Fruit fly (Drosophila melanogaster): ENCODE measurements around the gene Trf2.

The Trf2 gene

dm6 chrX:8410349-8411240 is 1.5 kb downstream of the Trf2 start:
- TF ChIP-seq Myc (optimal IDR thresholded peaks at IDR 0.05) (peak; percentile 16), CG32264 (GFP tag; optimal IDR thresholded peaks at IDR 0.05) (peak; percentile 28), CrebA (GFP tag; optimal IDR thresholded peaks at IDR 0.05; ENCODE audit: borderline replicate concordance) (no peak), lola (GFP tag; optimal IDR thresholded peaks at IDR 0.05) (no peak), h (GFP tag; optimal IDR thresholded peaks at IDR 0.05) (peak; percentile 46), br (GFP tag; optimal IDR thresholded peaks at IDR 0.05) (peak; percentile 11), Dif (GFP tag; optimal IDR thresholded peaks at IDR 0.05; ENCODE audit: partially characterized antibody) (peak; percentile 90), sage (GFP tag; optimal IDR thresholded peaks at IDR 0.05) (peak; percentile 30), Hr83 (GFP tag; optimal IDR thresholded peaks at IDR 0.05; ENCODE audit: poor library complexity, severe bottlenecking) (peak; percentile 73), dl (GFP tag; optimal IDR thresholded peaks at IDR 0.05; ENCODE audit: insufficient read depth in 1 of 2, partially characterized antibody in 2 of 2) (peak; percentile 38 to 79)

- no peak for TF ChIP-seq usp (GFP tag; optimal IDR thresholded peaks at IDR 0.05)
- TF ChIP-seq HLH106 (tag; optimal IDR thresholded peaks at IDR 0.05), result no peak
- no peak for TF ChIP-seq Abd-B (GFP tag; optimal IDR thresholded peaks at IDR 0.05)
- TF ChIP-seq h (GFP tag; optimal IDR thresholded peaks at IDR 0.05), result peak; percentile 63
- no peak for TF ChIP-seq Hr83 (GFP tag; optimal IDR thresholded peaks at IDR 0.05; ENCODE audit: poor library complexity, severe bottlenecking)
- no peak for TF ChIP-seq Hr78 (GFP tag; optimal IDR thresholded peaks at IDR 0.05)
- TF ChIP-seq sv (GFP tag; optimal IDR thresholded peaks at IDR 0.05), result no peak
- peak; percentile 49 to 52 for TF ChIP-seq dl (GFP tag; optimal IDR thresholded peaks at IDR 0.05; ENCODE audit: insufficient read depth in 1 of 2, partially characterized antibody in 2 of 2)
- peak; percentile 15 for TF ChIP-seq ey (GFP tag; optimal IDR thresholded peaks at IDR 0.05)
- TF ChIP-seq Rel (GFP tag; optimal IDR thresholded peaks at IDR 0.05), result peak; percentile 86
- TF ChIP-seq Rel (tag; optimal IDR thresholded peaks at IDR 0.05), result peak; percentile 65
- peak; percentile 73 for TF ChIP-seq Vsx2 (GFP tag; optimal IDR thresholded peaks at IDR 0.05; ENCODE audit: partially characterized antibody)
- no peak for TF ChIP-seq pan (optimal IDR thresholded peaks at IDR 0.05)
- peak; percentile 66 for TF ChIP-seq CrebA (GFP tag; optimal IDR thresholded peaks at IDR 0.05; ENCODE audit: borderline replicate concordance)
- peak; percentile 61 for TF ChIP-seq Jra (GFP tag; optimal IDR thresholded peaks at IDR 0.05)
- no peak for TF ChIP-seq jim (GFP tag; optimal IDR thresholded peaks at IDR 0.05)
- no peak for TF ChIP-seq Myc (optimal IDR thresholded peaks at IDR 0.05)
- TF ChIP-seq woc (GFP tag; optimal IDR thresholded peaks at IDR 0.05), result no peak
- TF ChIP-seq OdsH (GFP tag; optimal IDR thresholded peaks at IDR 0.05), result peak; percentile 6
- peak; percentile 76 for TF ChIP-seq brk (GFP tag; optimal IDR thresholded peaks at IDR 0.05)
- peak; percentile 82 for TF ChIP-seq sage (GFP tag; optimal IDR thresholded peaks at IDR 0.05)
- TF ChIP-seq CG32264 (GFP tag; optimal IDR thresholded peaks at IDR 0.05), result peak; percentile 4
- no peak for TF ChIP-seq dsf (GFP tag; optimal IDR thresholded peaks at IDR 0.05; ENCODE audit: borderline replicate concordance)
- no peak for TF ChIP-seq lola (GFP tag; optimal IDR thresholded peaks at IDR 0.05)
- no peak for TF ChIP-seq dmrt93B (GFP tag; optimal IDR thresholded peaks at IDR 0.05)
- TF ChIP-seq CG9705 (GFP tag; optimal IDR thresholded peaks at IDR 0.05), result no peak
- TF ChIP-seq br (GFP tag; optimal IDR thresholded peaks at IDR 0.05), result peak; percentile 27
- no peak for TF ChIP-seq Dfd (GFP tag; optimal IDR thresholded peaks at IDR 0.05)
- peak; percentile 74 for TF ChIP-seq Sp1 (GFP tag; optimal IDR thresholded peaks at IDR 0.05)
- no peak for TF ChIP-seq N (GFP tag; optimal IDR thresholded peaks at IDR 0.05)
- no peak for TF ChIP-seq GATAd (GFP tag; optimal IDR thresholded peaks at IDR 0.05)
- TF ChIP-seq Hnf4 (GFP tag; optimal IDR thresholded peaks at IDR 0.05), result peak; percentile 9
- TF ChIP-seq fru (GFP tag; optimal IDR thresholded peaks at IDR 0.05), result peak; percentile 63
- TF ChIP-seq rgr (GFP tag; optimal IDR thresholded peaks at IDR 0.05), result peak; percentile 70
- peak; percentile 72 for TF ChIP-seq Dif (GFP tag; optimal IDR thresholded peaks at IDR 0.05; ENCODE audit: partially characterized antibody)
- TF ChIP-seq foxo (GFP tag; optimal IDR thresholded peaks at IDR 0.05), result peak in 1 of 2 experiments; percentile 30
- TF ChIP-seq psq (GFP tag; optimal IDR thresholded peaks at IDR 0.05), result peak; percentile 47
- no peak for TF ChIP-seq Mio (GFP tag; optimal IDR thresholded peaks at IDR 0.05)
- no peak for TF ChIP-seq tai (GFP tag; optimal IDR thresholded peaks at IDR 0.05)
These were observed 2.5 kb downstream of the Trf2 start, which contains the start of gene lawc for dm6 chrX:8411532-8411960. lawc (minus strand) TSS chrX:8411658.

Data from whole organism, wandering third instar larva.